ENCODE assay signal across 6 fruit fly cellular contexts in genomic region chr3L:2417399-2418040, dm6.
A peak's percentile ranks its signal among the peaks of the same experiment; 100 is the strongest.
TF ChIP-seq lines count a peak whose summit lies in the region.

No protein-coding gene starts in this region.

- TF ChIP-seq CTCF in whole organism, embryonic (GFP tag; optimal IDR thresholded peaks at IDR 0.05; lab: Kevin White, UChicago), result no peak

TF ChIP-seq in whole organism, 6 proteins besides CTCF, POLR2A, EP300 and RAD21:
- no peak for TF ChIP-seq CG8478 (optimal IDR thresholded peaks at IDR 0.05; lab: Kevin White, UChicago)
- TF ChIP-seq pan (optimal IDR thresholded peaks at IDR 0.05; lab: Kevin White, UChicago), result peak; percentile 31

TF ChIP-seq in whole organism, adult, 20 proteins besides CTCF, POLR2A, EP300 and RAD21 (continues in another document):
- peak; percentile 82 for TF ChIP-seq CG11617 (GFP tag; optimal IDR thresholded peaks at IDR 0.05; lab: Kevin White, UChicago)
- TF ChIP-seq kay (GFP tag; lab: Kevin White, UChicago; ENCODE audit: borderline replicate concordance), result peak; percentile 42
- peak; percentile 11 for TF ChIP-seq CG12768 (GFP tag; optimal IDR thresholded peaks at IDR 0.05; lab: Kevin White, UChicago)
- TF ChIP-seq Clk (GFP tag; optimal IDR thresholded peaks at IDR 0.05; lab: Kevin White, UChicago), result no peak
- peak; percentile 1 for TF ChIP-seq Hr96 (GFP tag; optimal IDR thresholded peaks at IDR 0.05; lab: Kevin White, UChicago)
- peak; percentile 80 for TF ChIP-seq pad (GFP tag; optimal IDR thresholded peaks at IDR 0.05; lab: Kevin White, UChicago)
- TF ChIP-seq CG33017 (tag; optimal IDR thresholded peaks at IDR 0.05; lab: Kevin White, UChicago), result peak; percentile 48
- TF ChIP-seq CG1620 (GFP tag; optimal IDR thresholded peaks at IDR 0.05; lab: Kevin White, UChicago), result peak; percentile 18
- TF ChIP-seq ovo (GFP tag; optimal IDR thresholded peaks at IDR 0.05; lab: Kevin White, UChicago), result no peak
- peak; percentile 76 for TF ChIP-seq tj (GFP tag; optimal IDR thresholded peaks at IDR 0.05; lab: Kevin White, UChicago)
- TF ChIP-seq Crg-1 (GFP tag; optimal IDR thresholded peaks at IDR 0.05; lab: Kevin White, UChicago), result peak; percentile 22
- TF ChIP-seq Mnt (GFP tag; optimal IDR thresholded peaks at IDR 0.05; lab: Kevin White, UChicago), result no peak
- no peak for TF ChIP-seq cic (GFP tag; optimal IDR thresholded peaks at IDR 0.05; lab: Kevin White, UChicago)
- TF ChIP-seq CG5204 (GFP tag; optimal IDR thresholded peaks at IDR 0.05; lab: Kevin White, UChicago), result peak; percentile 32
- peak; percentile 61 for TF ChIP-seq CG14711 (tag; optimal IDR thresholded peaks at IDR 0.05; lab: Kevin White, UChicago)
- TF ChIP-seq cnc (optimal IDR thresholded peaks at IDR 0.05; lab: Kevin White, UChicago), result no peak
- TF ChIP-seq CG7045 (GFP tag; optimal IDR thresholded peaks at IDR 0.05; lab: Kevin White, UChicago), result peak; percentile 77
- peak; percentile 94 for TF ChIP-seq bab1 (GFP tag; optimal IDR thresholded peaks at IDR 0.05; lab: Kevin White, UChicago)

TF ChIP-seq in whole organism, embryonic, 481 proteins besides CTCF, POLR2A, EP300 and RAD21 (continues in another document):
- no peak for TF ChIP-seq CG16813 (GFP tag; IDR thresholded peaks at IDR 0.05; lab: Robert Waterston, UW; ENCODE audit: partially characterized antibody)
- no peak for TF ChIP-seq luna (GFP tag; optimal IDR thresholded peaks at IDR 0.05; lab: Kevin White, UChicago)
- no peak for TF ChIP-seq chn (GFP tag; optimal IDR thresholded peaks at IDR 0.05; lab: Kevin White, UChicago)
- TF ChIP-seq CG9932 (GFP tag; IDR thresholded peaks at IDR 0.05; lab: Robert Waterston, UW), result no peak
- TF ChIP-seq br (optimal IDR thresholded peaks at IDR 0.05; lab: Kevin White, UChicago), result no peak
- TF ChIP-seq CG8478 (optimal IDR thresholded peaks at IDR 0.05; lab: Kevin White, UChicago), result no peak
- peak; percentile 13 for TF ChIP-seq CG17802 (tag; optimal IDR thresholded peaks at IDR 0.05; lab: Kevin White, UChicago)
- no peak for TF ChIP-seq Mes4 (GFP tag; optimal IDR thresholded peaks at IDR 0.05; lab: Kevin White, UChicago)
- peak; percentile 77 for TF ChIP-seq Ssrp (tag; optimal IDR thresholded peaks at IDR 0.05; lab: Kevin White, UChicago)
- TF ChIP-seq CG11456 (GFP tag; IDR thresholded peaks at IDR 0.05; lab: Robert Waterston, UW), result no peak
- TF ChIP-seq ftz-f1 (GFP tag; optimal IDR thresholded peaks at IDR 0.05; lab: Kevin White, UChicago), result no peak
- no peak for TF ChIP-seq CG5953 (GFP tag; IDR thresholded peaks at IDR 0.05; lab: Robert Waterston, UW)
- no peak for TF ChIP-seq CG15073 (GFP tag; optimal IDR thresholded peaks at IDR 0.05; lab: Kevin White, UChicago)
- no peak for TF ChIP-seq Tbp (GFP tag; optimal IDR thresholded peaks at IDR 0.05; lab: Kevin White, UChicago)
- no peak for TF ChIP-seq CkIIα-i1 (GFP tag; IDR thresholded peaks at IDR 0.05; lab: Robert Waterston, UW)
- TF ChIP-seq fd64A (GFP tag; optimal IDR thresholded peaks at IDR 0.05; lab: Kevin White, UChicago), result no peak
- TF ChIP-seq rib (GFP tag; IDR thresholded peaks at IDR 0.05; lab: Robert Waterston, UW), result no peak
- no peak; the same call in 1 of the 2 replicates for TF ChIP-seq CG13287 (GFP tag; IDR thresholded peaks at IDR 0.05; lab: Robert Waterston, UW; ENCODE audit: partially characterized antibody)
- TF ChIP-seq CG17186 (GFP tag; optimal IDR thresholded peaks at IDR 0.05; lab: Kevin White, UChicago), result no peak

TF ChIP-seq in whole organism, prepupa, 60 proteins besides CTCF, POLR2A, EP300 and RAD21 (continues in another document):
- TF ChIP-seq pdm3 (GFP tag; optimal IDR thresholded peaks at IDR 0.05; lab: Kevin White, UChicago) (peak; percentile 88), salr (GFP tag; optimal IDR thresholded peaks at IDR 0.05; lab: Kevin White, UChicago) (peak; percentile 75 to 95), CG3032 (tag; optimal IDR thresholded peaks at IDR 0.05; lab: Kevin White, UChicago) (peak; percentile 94), eg (GFP tag; IDR thresholded peaks at IDR 0.05; lab: Robert Waterston, UW) (peak; percentile 73), svp (GFP tag; lab: Kevin White, UChicago) (peak; percentile 95), CG3919 (GFP tag; optimal IDR thresholded peaks at IDR 0.05; lab: Kevin White, UChicago) (peak; percentile 95), Ets21C (GFP tag; optimal IDR thresholded peaks at IDR 0.05; lab: Kevin White, UChicago) (peak; percentile 77), Hr39 (GFP tag; optimal IDR thresholded peaks at IDR 0.05; lab: Kevin White, UChicago) (peak; percentile 80), Eip75B (GFP tag; optimal IDR thresholded peaks at IDR 0.05; lab: Kevin White, UChicago) (peak; percentile 93), CG6792 (GFP tag; optimal IDR thresholded peaks at IDR 0.05; lab: Kevin White, UChicago) (peak; percentile 95), vri (GFP tag; optimal IDR thresholded peaks at IDR 0.05; lab: Kevin White, UChicago) (peak; percentile 66), Sox15 (GFP tag; optimal IDR thresholded peaks at IDR 0.05; lab: Kevin White, UChicago) (peak; percentile 94), dac (GFP tag; optimal IDR thresholded peaks at IDR 0.05; lab: Kevin White, UChicago) (peak; percentile 82), CG4318 (GFP tag; optimal IDR thresholded peaks at IDR 0.05; lab: Kevin White, UChicago) (peak; percentile 94), CG9139 (GFP tag; optimal IDR thresholded peaks at IDR 0.05; lab: Kevin White, UChicago) (peak; percentile 95), CG1621 (tag; optimal IDR thresholded peaks at IDR 0.05; lab: Kevin White, UChicago) (peak; percentile 80), Sox14 (GFP tag; optimal IDR thresholded peaks at IDR 0.05; lab: Kevin White, UChicago) (peak; percentile 87), CG8632 (GFP tag; optimal IDR thresholded peaks at IDR 0.05; lab: Kevin White, UChicago) (peak; percentile 97), fkh (GFP tag; optimal IDR thresholded peaks at IDR 0.05; lab: Kevin White, UChicago) (peak; percentile 60)

TF ChIP-seq in whole organism, pupa, 21 proteins besides CTCF, POLR2A, EP300 and RAD21 (continues in another document):
- peak; percentile 95 for TF ChIP-seq Snoo (tag; optimal IDR thresholded peaks at IDR 0.05; lab: Kevin White, UChicago)
- peak; percentile 77 for TF ChIP-seq CG32121 (GFP tag; IDR thresholded peaks at IDR 0.05; lab: Robert Waterston, UW)
- TF ChIP-seq CG12605 (GFP tag; IDR thresholded peaks at IDR 0.05; lab: Robert Waterston, UW), result peak; percentile 48; the same call in 1 of the 2 replicates
- TF ChIP-seq Pif1A (GFP tag; optimal IDR thresholded peaks at IDR 0.05; lab: Kevin White, UChicago), result peak; percentile 80
- TF ChIP-seq CG8159 (tag; optimal IDR thresholded peaks at IDR 0.05; lab: Kevin White, UChicago), result peak; percentile 98
- peak; percentile 24; the same call in 1 of the 3 replicates for TF ChIP-seq fd96Ca (GFP tag; IDR thresholded peaks at IDR 0.05; lab: Robert Waterston, UW)
- peak; percentile 94 for TF ChIP-seq Pif1B (GFP tag; optimal IDR thresholded peaks at IDR 0.05; lab: Kevin White, UChicago)
- peak; percentile 96 for TF ChIP-seq CG15710 (tag; optimal IDR thresholded peaks at IDR 0.05; lab: Kevin White, UChicago)
- peak; percentile 49 for TF ChIP-seq EcR (GFP tag; optimal IDR thresholded peaks at IDR 0.05; lab: Kevin White, UChicago)
- TF ChIP-seq gl (tag; optimal IDR thresholded peaks at IDR 0.05; lab: Kevin White, UChicago), result peak; percentile 76
- TF ChIP-seq CG13204 (GFP tag; optimal IDR thresholded peaks at IDR 0.05; lab: Kevin White, UChicago), result peak; percentile 92
- TF ChIP-seq CG8301 (tag; optimal IDR thresholded peaks at IDR 0.05; lab: Kevin White, UChicago), result peak; percentile 95
- TF ChIP-seq CG4496 (GFP tag; IDR thresholded peaks at IDR 0.05; lab: Robert Waterston, UW), result peak; percentile 86
- peak; percentile 94 for TF ChIP-seq CG9948 (tag; optimal IDR thresholded peaks at IDR 0.05; lab: Kevin White, UChicago)
- TF ChIP-seq CG14655 (GFP tag; optimal IDR thresholded peaks at IDR 0.05; lab: Kevin White, UChicago), result peak; percentile 97
- peak; percentile 88 for TF ChIP-seq CG34367 (tag; optimal IDR thresholded peaks at IDR 0.05; lab: Kevin White, UChicago)
- TF ChIP-seq D1 (tag; optimal IDR thresholded peaks at IDR 0.05; lab: Kevin White, UChicago), result peak; percentile 97
- TF ChIP-seq Ets98B (GFP tag; IDR thresholded peaks at IDR 0.05; lab: Robert Waterston, UW), result peak; percentile 66; the same call in 1 of the 2 replicates
- peak; percentile 55; the same call in 1 of the 2 replicates for TF ChIP-seq CG10348 (GFP tag; IDR thresholded peaks at IDR 0.05; lab: Robert Waterston, UW)

TF ChIP-seq in whole organism, wandering third instar larva, 38 proteins besides CTCF, POLR2A, EP300 and RAD21 (continues in another document):
- TF ChIP-seq usp (GFP tag; optimal IDR thresholded peaks at IDR 0.05; lab: Kevin White, UChicago) (no peak), lola (GFP tag; optimal IDR thresholded peaks at IDR 0.05; lab: Kevin White, UChicago) (no peak), CG9705 (GFP tag; optimal IDR thresholded peaks at IDR 0.05; lab: Kevin White, UChicago) (peak; percentile 83), sage (GFP tag; optimal IDR thresholded peaks at IDR 0.05; lab: Kevin White, UChicago) (peak; percentile 18), Dfd (GFP tag; optimal IDR thresholded peaks at IDR 0.05; lab: Kevin White, UChicago) (peak; percentile 89), h (GFP tag; optimal IDR thresholded peaks at IDR 0.05; lab: Kevin White, UChicago) (peak; percentile 93), Hr78 (GFP tag; optimal IDR thresholded peaks at IDR 0.05; lab: Kevin White, UChicago) (no peak), foxo (GFP tag; optimal IDR thresholded peaks at IDR 0.05; lab: Kevin White, UChicago) (peak in 1 of 2 experiments; percentile 93), fru (GFP tag; optimal IDR thresholded peaks at IDR 0.05; lab: Kevin White, UChicago) (peak; percentile 89), Sp1 (GFP tag; optimal IDR thresholded peaks at IDR 0.05; lab: Kevin White, UChicago) (peak; percentile 96), Myc (optimal IDR thresholded peaks at IDR 0.05; lab: Kevin White, UChicago) (no peak), Hr83 (GFP tag; optimal IDR thresholded peaks at IDR 0.05; lab: Kevin White, UChicago; ENCODE audit: poor library complexity, severe bottlenecking) (peak; percentile 43), Rel (GFP tag; optimal IDR thresholded peaks at IDR 0.05; lab: Kevin White, UChicago) (peak; percentile 70), Rel (tag; optimal IDR thresholded peaks at IDR 0.05; lab: Kevin White, UChicago) (peak; percentile 23), OdsH (GFP tag; optimal IDR thresholded peaks at IDR 0.05; lab: Kevin White, UChicago) (peak; percentile 91), Mio (GFP tag; optimal IDR thresholded peaks at IDR 0.05; lab: Kevin White, UChicago) (no peak), Dif (GFP tag; optimal IDR thresholded peaks at IDR 0.05; lab: Kevin White, UChicago; ENCODE audit: partially characterized antibody) (peak; percentile 42), tai (GFP tag; optimal IDR thresholded peaks at IDR 0.05; lab: Kevin White, UChicago) (peak; percentile 32), CrebA (GFP tag; optimal IDR thresholded peaks at IDR 0.05; lab: Kevin White, UChicago; ENCODE audit: borderline replicate concordance) (no peak), dmrt93B (GFP tag; optimal IDR thresholded peaks at IDR 0.05; lab: Kevin White, UChicago) (peak; percentile 86), brk (GFP tag; optimal IDR thresholded peaks at IDR 0.05; lab: Kevin White, UChicago) (peak; percentile 76), br (GFP tag; optimal IDR thresholded peaks at IDR 0.05; lab: Kevin White, UChicago) (peak; percentile 85)
